Fruit fly (Drosophila melanogaster) whole organism, wandering third instar larva: ENCODE data around the gene AnxB9.

Source experiments
- CG32264 ChIP-seq: fragments of 200-800 bp; sonication (Bioruptor generic); optimal IDR thresholded peaks from 2 replicates; lab custom pipeline; 2016; ENCODE audit warnings: missing biosample characterization, missing genetic modification characterization
- GATAd ChIP-seq: sonication (Bioruptor generic); optimal IDR thresholded peaks from 2 replicates; lab custom pipeline; 2016; ENCODE audit warnings: missing biosample characterization, missing genetic modification characterization
- Hr78 ChIP-seq: fragments of >200 bp; optimal IDR thresholded peaks from 2 replicates; lab custom pipeline; 2017; ENCODE audit warnings: missing biosample characterization, missing genetic modification characterization
- Hr83 ChIP-seq: fragments of 200-300 bp; sonication (Bioruptor generic); optimal IDR thresholded peaks from 2 replicates; lab custom pipeline; 2016; ENCODE audit warnings: missing biosample characterization, mild to moderate bottlenecking, missing genetic modification characterization, moderate library complexity; ENCODE audit not compliant: poor library complexity, severe bottlenecking
- br ChIP-seq: fragments of 200-800 bp; sonication (Bioruptor generic); optimal IDR thresholded peaks from 2 replicates; lab custom pipeline; 2016; ENCODE audit warnings: missing biosample characterization, missing genetic modification characterization
- foxo ChIP-seq, 2 experiments: fragments of 200-800 bp; sonication (Bioruptor generic); optimal IDR thresholded peaks; 2 replicates in 1 of 2; 3 replicates in 1 of 2; lab custom pipeline; 2016 to 2017; ENCODE audit warnings: missing biosample characterization in 2 of 2, missing genetic modification characterization in 2 of 2
- h ChIP-seq: fragments of 200-800 bp; sonication (Bioruptor generic); optimal IDR thresholded peaks from 3 replicates; lab custom pipeline; 2016; ENCODE audit warnings: missing biosample characterization, mild to moderate bottlenecking, missing genetic modification characterization
- jim ChIP-seq: fragments of 175-275, 200-325 bp; sonication (Bioruptor generic); optimal IDR thresholded peaks from 2 replicates; lab custom pipeline; 2016; ENCODE audit warnings: missing biosample characterization, mild to moderate bottlenecking, missing genetic modification characterization
- psq ChIP-seq: fragments of 200-800 bp; sonication (Bioruptor generic); optimal IDR thresholded peaks from 3 replicates; lab custom pipeline; 2017; ENCODE audit warnings: missing biosample characterization, mild to moderate bottlenecking, missing genetic modification characterization, moderate library complexity
- sage ChIP-seq: fragments of 200-800 bp; sonication (Bioruptor generic); optimal IDR thresholded peaks from 2 replicates; lab custom pipeline; 2016; ENCODE audit warnings: missing biosample characterization, mild to moderate bottlenecking, missing genetic modification characterization

- no peak for TF ChIP-seq Hr78 (GFP tag; lab: Kevin White, UChicago)
- no peak for TF ChIP-seq jim (GFP tag; lab: Kevin White, UChicago)
- no peak for TF ChIP-seq Hr83 (GFP tag; lab: Kevin White, UChicago)
- no peak for TF ChIP-seq h (GFP tag; lab: Kevin White, UChicago)
- no peak for TF ChIP-seq GATAd
- no peak for TF ChIP-seq br (GFP tag; lab: Kevin White, UChicago)
- no peak for TF ChIP-seq foxo (GFP tag; optimal IDR thresholded peaks at IDR 0.05; lab: Kevin White, UChicago)
- TF ChIP-seq CG32264, result no peak
- no peak for TF ChIP-seq psq (GFP tag; lab: Kevin White, UChicago)
- TF ChIP-seq sage (GFP tag; lab: Kevin White, UChicago), result no peak
These were observed 5.3 kb upstream of the AnxB9 start for dm6 chr3R:21059486-21060356.
